Worm (Caenorhabditis elegans) whole organism, L4 larva: Measurements from ENCODE around the gene clec-19.
"Not testable (repeated sequence)": the region's sequence is repeated elsewhere in the genome, so short reads cannot be mapped to it uniquely, and the experiment has no call there.

ENCODE experiments used
- F44E2.7 ChIP-seq: fragments of 200-800 bp; sonication (Bioruptor generic); IDR thresholded peaks from 2 replicates; pipeline ENCODE4 v2.1.2; 2022; ENCODE audit warnings: missing genetic modification characterization, missing compliant biosample characterization
- ama-1 ChIP-seq: fragments of 150-350 bp; optimal IDR thresholded peaks from 2 replicates; lab custom pipeline; 2014; ENCODE audit warnings: inconsistent platforms, mixed read lengths
- egl-27 ChIP-seq: sonication (generic microtip); optimal IDR thresholded peaks from 3 replicates; lab custom pipeline; 2017; ENCODE audit warnings: missing biosample characterization, missing genetic modification reagents, missing genetic modification characterization
- nhr-6 ChIP-seq: fragments of 150-350 bp; optimal IDR thresholded peaks from 2 replicates; lab custom pipeline; 2014; ENCODE audit warnings: missing biosample characterization, missing genetic modification characterization
- skn-1 ChIP-seq: fragments of 150-350 bp; optimal IDR thresholded peaks from 2 replicates; lab custom pipeline; 2014; ENCODE audit warnings: missing biosample characterization, missing genetic modification characterization

ce11 chrII:1767458-1767857 lies 23.2 kb downstream of the clec-19 start:
- TF ChIP-seq ama-1 (lab: Kevin White, UChicago); nhr-6 (tag; lab: Kevin White, UChicago); F44E2.7 (GFP tag; lab: Robert Waterston, UW); skn-1 (tag; lab: Kevin White, UChicago); egl-27 (tag; lab: Kevin White, UChicago): not testable (repeated sequence)
